Worm (Caenorhabditis elegans) whole organism, L3 larva: ENCODE results near the gene F26D11.13.

Experiments
- R02D3.7 ChIP-seq: fragments of 150-350 bp; optimal IDR thresholded peaks from 2 replicates; lab custom pipeline; 2014; ENCODE audit warnings: missing biosample characterization, missing genetic modification characterization
- ZK546.5 ChIP-seq: sonication (generic microtip); optimal IDR thresholded peaks from 2 replicates; lab custom pipeline; 2017; ENCODE audit warnings: missing biosample characterization, missing genetic modification characterization
- aly-2 ChIP-seq: fragments of 150-350 bp; optimal IDR thresholded peaks from 2 replicates; lab custom pipeline; 2014; ENCODE audit warnings: missing biosample characterization, missing genetic modification characterization
- ama-1 ChIP-seq: fragments of 150-350 bp; optimal IDR thresholded peaks from 2 replicates; lab custom pipeline; 2018
- ceh-16 ChIP-seq: sonication (generic microtip); optimal IDR thresholded peaks from 2 replicates; lab custom pipeline; 2017; ENCODE audit warnings: missing biosample characterization, missing genetic modification characterization
- ceh-28 ChIP-seq: fragments of 150-350 bp; optimal IDR thresholded peaks from 2 replicates; lab custom pipeline; 2014; ENCODE audit warnings: missing biosample characterization, missing genetic modification reagents, missing genetic modification characterization
- ceh-9 ChIP-seq: sonication (generic microtip); optimal IDR thresholded peaks from 2 replicates; lab custom pipeline; 2018; ENCODE audit warnings: missing biosample characterization, missing genetic modification characterization
- daf-12 ChIP-seq: fragments of 150-350 bp; optimal IDR thresholded peaks from 2 replicates; lab custom pipeline; 2014; ENCODE audit warnings: missing biosample characterization, missing genetic modification reagents, missing genetic modification characterization
- egl-27 ChIP-seq: sonication (generic microtip); optimal IDR thresholded peaks from 4 replicates; lab custom pipeline; 2017; ENCODE audit warnings: missing biosample characterization, missing genetic modification reagents, missing genetic modification characterization
- egl-5 ChIP-seq: fragments of 150-350 bp; optimal IDR thresholded peaks from 2 replicates; lab custom pipeline; 2017; ENCODE audit warnings: missing biosample characterization, missing genetic modification reagents, missing genetic modification characterization, inconsistent platforms
- elt-1 ChIP-seq: fragments of 150-350 bp; optimal IDR thresholded peaks from 2 replicates; lab custom pipeline; 2014; ENCODE audit warnings: missing biosample characterization, missing genetic modification characterization
- elt-2 ChIP-seq: sonication (generic microtip); optimal IDR thresholded peaks from 2 replicates; lab custom pipeline; 2016; ENCODE audit warnings: missing genetic modification reagents, mild to moderate bottlenecking, missing genetic modification characterization, missing compliant biosample characterization
- fkh-10 ChIP-seq: sonication (generic microtip); optimal IDR thresholded peaks from 2 replicates; lab custom pipeline; 2017; ENCODE audit warnings: missing biosample characterization, missing genetic modification reagents, missing genetic modification characterization
- fos-1 ChIP-seq: fragments of 150-350 bp; optimal IDR thresholded peaks from 2 replicates; lab custom pipeline; 2014; ENCODE audit warnings: missing biosample characterization, missing genetic modification characterization
- hmg-11 ChIP-seq: sonication (generic microtip); optimal IDR thresholded peaks from 2 replicates; lab custom pipeline; 2016; ENCODE audit warnings: missing genetic modification characterization, missing compliant biosample characterization
- jun-1 ChIP-seq: fragments of 150-350 bp; optimal IDR thresholded peaks from 2 replicates; lab custom pipeline; 2014; ENCODE audit warnings: missing biosample characterization, missing genetic modification reagents, missing genetic modification characterization
- lin-15B ChIP-seq: fragments of 150-350 bp; optimal IDR thresholded peaks from 2 replicates; lab custom pipeline; 2014; ENCODE audit warnings: missing biosample characterization, missing genetic modification characterization
- lin-39 ChIP-seq: fragments of 150-350 bp; optimal IDR thresholded peaks from 2 replicates; lab custom pipeline; 2018; ENCODE audit warnings: missing biosample characterization, missing genetic modification reagents, missing genetic modification characterization
- lsy-12 ChIP-seq: sonication (generic microtip); optimal IDR thresholded peaks from 2 replicates; lab custom pipeline; 2016; ENCODE audit warnings: mild to moderate bottlenecking, missing genetic modification characterization, missing compliant biosample characterization
- mdl-1 ChIP-seq: fragments of 150-350 bp; optimal IDR thresholded peaks from 2 replicates; lab custom pipeline; 2014; ENCODE audit warnings: missing biosample characterization, missing genetic modification characterization
- mml-1 ChIP-seq: fragments of 150-350 bp; sonication (generic microtip); optimal IDR thresholded peaks from 3 replicates; lab custom pipeline; 2014; ENCODE audit warnings: missing biosample characterization, missing genetic modification characterization
- nhr-11 ChIP-seq: fragments of 150-350 bp; optimal IDR thresholded peaks from 2 replicates; lab custom pipeline; 2014; ENCODE audit warnings: missing biosample characterization, missing genetic modification characterization
- nhr-23 ChIP-seq: fragments of 150-350 bp; optimal IDR thresholded peaks from 2 replicates; lab custom pipeline; 2014; ENCODE audit warnings: missing biosample characterization, missing genetic modification reagents, missing genetic modification characterization
- nhr-237 ChIP-seq: fragments of 150-350 bp; optimal IDR thresholded peaks from 2 replicates; lab custom pipeline; 2014; ENCODE audit warnings: missing biosample characterization, missing genetic modification characterization
- nhr-25 ChIP-seq: sonication (generic microtip); optimal IDR thresholded peaks from 2 replicates; lab custom pipeline; 2017; ENCODE audit warnings: missing biosample characterization, missing genetic modification characterization
- nhr-28 ChIP-seq: fragments of 150-350 bp; optimal IDR thresholded peaks from 2 replicates; lab custom pipeline; 2014; ENCODE audit warnings: missing biosample characterization, missing genetic modification characterization
- nhr-43 ChIP-seq: sonication (generic microtip); optimal IDR thresholded peaks from 2 replicates; lab custom pipeline; 2016; ENCODE audit warnings: mild to moderate bottlenecking, missing genetic modification characterization, missing compliant biosample characterization; ENCODE audit not compliant: poor library complexity, severe bottlenecking
- nhr-67 ChIP-seq: fragments of 150-350 bp; optimal IDR thresholded peaks from 2 replicates; lab custom pipeline; 2014; ENCODE audit warnings: missing biosample characterization, missing genetic modification characterization
- nhr-76 ChIP-seq: fragments of 150-350 bp; sonication (generic microtip); optimal IDR thresholded peaks from 5 replicates; lab custom pipeline; 2014; ENCODE audit warnings: missing biosample characterization, missing genetic modification characterization
- nhr-77 ChIP-seq: fragments of 150-350 bp; optimal IDR thresholded peaks from 2 replicates; lab custom pipeline; 2014; ENCODE audit warnings: missing biosample characterization, missing genetic modification characterization
- pha-4 ChIP-seq: fragments of 150-350 bp; optimal IDR thresholded peaks from 2 replicates; lab custom pipeline; 2014; ENCODE audit warnings: missing biosample characterization, missing genetic modification reagents, missing genetic modification characterization
- sea-2 ChIP-seq: fragments of 150-350 bp; sonication (generic microtip); optimal IDR thresholded peaks from 4 replicates; lab custom pipeline; 2014; ENCODE audit warnings: missing biosample characterization, missing genetic modification reagents, missing genetic modification characterization
- tbx-2 ChIP-seq: sonication (generic microtip); optimal IDR thresholded peaks from 2 replicates; lab custom pipeline; 2016; ENCODE audit warnings: mild to moderate bottlenecking, missing genetic modification characterization, missing compliant biosample characterization
- unc-39 ChIP-seq: sonication (generic microtip); optimal IDR thresholded peaks from 4 replicates; lab custom pipeline; 2017; ENCODE audit warnings: missing biosample characterization, missing genetic modification characterization
- unc-62 ChIP-seq: fragments of 150-350 bp; sonication (generic microtip); optimal IDR thresholded peaks from 4 replicates; lab custom pipeline; 2014; ENCODE audit warnings: missing biosample characterization, missing genetic modification reagents, missing genetic modification characterization
- zag-1 ChIP-seq: fragments of 150-350 bp; optimal IDR thresholded peaks from 2 replicates; lab custom pipeline; 2014; ENCODE audit warnings: missing biosample characterization, missing genetic modification characterization
- ztf-11 ChIP-seq: fragments of 150-350 bp; optimal IDR thresholded peaks from 2 replicates; lab custom pipeline; 2014; ENCODE audit warnings: missing biosample characterization, missing genetic modification characterization
- ztf-4 ChIP-seq: fragments of 150-350 bp; optimal IDR thresholded peaks from 2 replicates; lab custom pipeline; 2014; ENCODE audit warnings: missing biosample characterization, missing genetic modification characterization

F26D11.13 gene

ce11 chrV:7943568-7943967 is 10.9 kb downstream of the F26D11.13 start, which contains the start of gene Y97E10B.1:
TSS of gene Y97E10B.1 (plus strand) at chrV:7943868.
- TF ChIP-seq ceh-16 (no peak), tbx-2 (no peak), ama-1 (lab: Kevin White, UChicago) (no peak), ceh-9 (tag; lab: Kevin White, UChicago) (no peak), mml-1 (tag; lab: Kevin White, UChicago) (no peak), unc-39 (no peak), unc-62 (GFP tag; lab: Kevin White, UChicago) (no peak), lin-39 (tag; lab: Kevin White, UChicago) (no peak), daf-12 (tag; lab: Kevin White, UChicago) (no peak), nhr-77 (tag; lab: Kevin White, UChicago) (no peak), R02D3.7 (no peak), nhr-76 (no peak), sea-2 (GFP tag; lab: Kevin White, UChicago) (no peak), nhr-25 (no peak), aly-2 (tag; lab: Kevin White, UChicago) (no peak), nhr-28 (tag; lab: Kevin White, UChicago) (no peak), ztf-4 (tag; lab: Kevin White, UChicago) (no peak), nhr-43 (tag; lab: Kevin White, UChicago) (no peak), elt-1 (no peak), elt-2 (no peak)

- no peak for TF ChIP-seq lin-15B (tag; lab: Kevin White, UChicago)
- no peak for TF ChIP-seq nhr-237
- no peak for TF ChIP-seq elt-1
Observed at ce11 chrV:7940299-7940698, 14.2 kb downstream of the F26D11.13 start, which contains the start of gene srt-53. TSS of gene srt-53 (minus strand) at chrV:7940399.

ce11 chrV:7937152-7937551 is 17.3 kb downstream of the F26D11.13 start, which contains the start of gene srsx-3:
TSS of gene srsx-3 (minus strand) at chrV:7937252.
- TF ChIP-seq zag-1 (tag; lab: Kevin White, UChicago) (no peak), jun-1 (tag; lab: Kevin White, UChicago) (no peak), ZK546.5 (tag; lab: Kevin White, UChicago) (no peak), unc-39 (no peak), ceh-28 (no peak), elt-1 (no peak)

ce11 chrV:7932998-7933397 is 21.5 kb downstream of the F26D11.13 start, which contains the start of gene ncx-10:
TSS of gene ncx-10 (minus strand) at chrV:7933098.
- TF ChIP-seq jun-1 (tag; lab: Kevin White, UChicago) = no peak
- no peak for TF ChIP-seq aly-2 (tag; lab: Kevin White, UChicago)
- TF ChIP-seq daf-12 (tag; lab: Kevin White, UChicago) = no peak
- no peak for TF ChIP-seq lin-15B (tag; lab: Kevin White, UChicago)
- TF ChIP-seq hmg-11 (tag; lab: Kevin White, UChicago) = no peak
- TF ChIP-seq ZK546.5 (tag; lab: Kevin White, UChicago) = no peak
- no peak for TF ChIP-seq nhr-11 (tag; lab: Kevin White, UChicago)
- no peak for TF ChIP-seq elt-1
- no peak for TF ChIP-seq ztf-11
- TF ChIP-seq elt-2 = no peak
- TF ChIP-seq fos-1 (tag; lab: Kevin White, UChicago) = no peak
- no peak for TF ChIP-seq mdl-1 (tag; lab: Kevin White, UChicago)

- TF ChIP-seq mml-1 (tag; lab: Kevin White, UChicago) (no peak), egl-5 (tag; lab: Kevin White, UChicago) (no peak), pha-4 (tag; lab: Kevin White, UChicago) (no peak)
Observed at ce11 chrV:7928660-7929059, 25.8 kb downstream of the F26D11.13 start, which contains the start of gene srsx-5. TSS of gene srsx-5 (plus strand) at chrV:7928960.

ce11 chrV:7926784-7927183 is 27.7 kb downstream of the F26D11.13 start, which contains the start of gene srsx-6:
TSS of gene srsx-6 (plus strand) at chrV:7927084.
- TF ChIP-seq jun-1 (tag; lab: Kevin White, UChicago) (no peak), nhr-11 (tag; lab: Kevin White, UChicago) (no peak), ztf-11 (no peak), unc-39 (no peak), daf-12 (tag; lab: Kevin White, UChicago) (no peak), ztf-4 (tag; lab: Kevin White, UChicago) (no peak), nhr-67 (tag; lab: Kevin White, UChicago) (no peak), mdl-1 (tag; lab: Kevin White, UChicago) (no peak), nhr-23 (tag; lab: Kevin White, UChicago) (no peak), sea-2 (GFP tag; lab: Kevin White, UChicago) (no peak), tbx-2 (no peak), nhr-43 (tag; lab: Kevin White, UChicago) (no peak), egl-5 (tag; lab: Kevin White, UChicago) (no peak), egl-27 (tag; lab: Kevin White, UChicago) (no peak), fkh-10 (GFP tag; lab: Kevin White, UChicago) (no peak), ceh-16 (no peak), nhr-25 (no peak), lsy-12 (no peak), nhr-76 (no peak)
